Fruit fly (Drosophila melanogaster) S2 (cell line): ENCODE results near the gene GstT4.

Experiments used
- CG8478 ChIP-seq: fragments of >200 bp; optimal IDR thresholded peaks from 2 replicates; lab custom pipeline; 2018
- CTCF ChIP-seq, 2 experiments: fragments of >200 bp; optimal IDR thresholded peaks; 2 replicates each; lab custom pipeline; 2018

DNA sequence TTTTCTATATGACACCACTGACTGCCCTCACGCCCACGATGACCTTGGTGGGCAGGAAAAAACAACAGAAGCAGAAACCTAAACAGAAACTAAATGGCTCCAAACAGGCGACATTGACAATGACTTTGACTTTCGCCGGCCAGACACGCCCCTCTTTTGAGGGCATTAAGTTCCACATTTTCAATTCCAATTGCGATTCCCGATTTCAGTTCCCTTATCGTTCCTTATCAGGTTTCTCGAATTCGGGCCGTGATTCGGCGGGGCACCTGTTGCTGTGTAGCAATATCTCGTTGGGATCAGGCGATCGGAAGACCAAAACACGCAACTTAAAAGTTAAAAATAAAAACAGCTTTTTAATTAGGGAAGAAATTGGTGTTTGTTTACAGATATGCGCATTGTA, 3.1 kb downstream of the GstT4 start:
- no peak for TF ChIP-seq CG8478 (lab: Kevin White, UChicago)
- TF ChIP-seq CTCF (optimal IDR thresholded peaks at IDR 0.05; lab: Kevin White, UChicago), result no peak
